Fruit fly (Drosophila melanogaster) whole organism, embryonic: ENCODE measurements around the gene inc.

ENCODE experiments used
- Ada2b ChIP-seq: fragments of 200-800 bp; sonication (Bioruptor generic); IDR thresholded peaks from 2 replicates; pipeline ENCODE4 v1.3.6; 2022; ENCODE audit warnings: missing biosample characterization, missing genetic modification characterization
- B-H2 ChIP-seq: fragments of 200-800 bp; sonication (Bioruptor generic); optimal IDR thresholded peaks from 2 replicates; lab custom pipeline; 2018; ENCODE audit warnings: missing biosample characterization, mild to moderate bottlenecking, missing genetic modification characterization
- Bgb ChIP-seq: fragments of 200-800 bp; sonication (Bioruptor generic); IDR thresholded peaks from 2 replicates; pipeline ENCODE4 v1.3.6; 2022; ENCODE audit warnings: missing biosample characterization, missing genetic modification characterization; ENCODE audit not compliant: partially characterized antibody
- CG11247 ChIP-seq: fragments of 200-800 bp; sonication (Bioruptor generic); IDR thresholded peaks from 2 replicates; pipeline ENCODE4 v1.3.6; 2022; ENCODE audit warnings: missing biosample characterization, missing genetic modification characterization
- CG11696 ChIP-seq: fragments of 200-800 bp; sonication (Bioruptor generic); IDR thresholded peaks from 2 replicates; pipeline ENCODE4 v1.3.6; 2022; ENCODE audit warnings: missing biosample characterization, missing genetic modification characterization
- CG12155 ChIP-seq: fragments of 200-800 bp; sonication (Bioruptor generic); optimal IDR thresholded peaks from 3 replicates; lab custom pipeline; 2016; ENCODE audit warnings: missing biosample characterization, missing genetic modification characterization
- CG15479 ChIP-seq: fragments of 200-800 bp; sonication (Bioruptor generic); optimal IDR thresholded peaks from 3 replicates; lab custom pipeline; 2019; ENCODE audit warnings: missing biosample characterization, mild to moderate bottlenecking, missing genetic modification characterization, moderate library complexity
- CG16779 ChIP-seq: fragments of 200-800 bp; sonication (Bioruptor generic); IDR thresholded peaks from 2 replicates; pipeline ENCODE4 v1.3.6; 2022; ENCODE audit warnings: missing biosample characterization, missing genetic modification characterization
- CG16813 ChIP-seq: fragments of 200-800 bp; sonication (Bioruptor generic); IDR thresholded peaks from 3 replicates; pipeline ENCODE4 v1.3.6; 2022; ENCODE audit warnings: missing biosample characterization, missing genetic modification characterization; ENCODE audit not compliant: partially characterized antibody
- CG17186 ChIP-seq: fragments of 200-800 bp; sonication (Bioruptor generic); optimal IDR thresholded peaks from 3 replicates; lab custom pipeline; 2017; ENCODE audit warnings: missing biosample characterization, missing genetic modification reagents, missing genetic modification characterization
- CG18262 ChIP-seq: fragments of 200-800 bp; optimal IDR thresholded peaks from 3 replicates; lab custom pipeline; 2019; ENCODE audit warnings: missing biosample characterization, mild to moderate bottlenecking, missing genetic modification characterization, moderate library complexity
- CG18619 ChIP-seq: fragments of 200-800 bp; sonication (Bioruptor generic); optimal IDR thresholded peaks from 3 replicates; lab custom pipeline; 2017; ENCODE audit warnings: missing biosample characterization, mild to moderate bottlenecking, missing genetic modification characterization
- CG2875 ChIP-seq: fragments of 200-800 bp; sonication (Bioruptor generic); optimal IDR thresholded peaks from 2 replicates; lab custom pipeline; 2017; ENCODE audit warnings: missing biosample characterization, mild to moderate bottlenecking, missing genetic modification characterization, missing genetic modification reagents
- CG32767 ChIP-seq: fragments of 200-800 bp; sonication (Bioruptor generic); IDR thresholded peaks from 2 replicates; pipeline ENCODE4 v1.3.6; 2022; ENCODE audit warnings: missing biosample characterization, missing genetic modification characterization
- CG3726 ChIP-seq: fragments of 200-800 bp; sonication (Bioruptor generic); IDR thresholded peaks from 3 replicates; pipeline ENCODE4, ENCODE4 v1.3.6; 2022; ENCODE audit warnings: missing biosample characterization, missing genetic modification characterization
- CG4820 ChIP-seq: fragments of 200-800 bp; sonication (Bioruptor generic); optimal IDR thresholded peaks from 3 replicates; lab custom pipeline; 2016; ENCODE audit warnings: missing biosample characterization, missing genetic modification characterization
- CG5953 ChIP-seq: fragments of 200-800 bp; sonication (Bioruptor generic); IDR thresholded peaks from 2 replicates; pipeline ENCODE4 v1.3.6; 2022; ENCODE audit warnings: missing biosample characterization, missing genetic modification characterization
- CG6813 ChIP-seq: fragments of 200-800 bp; sonication (Bioruptor generic); optimal IDR thresholded peaks from 2 replicates; lab custom pipeline; 2017; ENCODE audit warnings: missing biosample characterization, missing genetic modification characterization, mild to moderate bottlenecking, moderate library complexity, missing genetic modification reagents
- CG8478 ChIP-seq: fragments of >200 bp; optimal IDR thresholded peaks from 2 replicates; lab custom pipeline; 2018
- CG8944 ChIP-seq: fragments of 200-800 bp; sonication (Bioruptor generic); optimal IDR thresholded peaks from 3 replicates; lab custom pipeline; 2016; ENCODE audit warnings: missing biosample characterization, missing genetic modification characterization
- CG9215 ChIP-seq: fragments of 200-800 bp; sonication (Bioruptor generic); IDR thresholded peaks from 2 replicates; pipeline ENCODE4 v1.3.6; 2022; ENCODE audit warnings: missing biosample characterization, missing genetic modification characterization
- E2f1 ChIP-seq: fragments of 200-800 bp; sonication (Bioruptor generic); IDR thresholded peaks from 2 replicates; pipeline ENCODE4 v1.3.6; 2022; ENCODE audit warnings: missing biosample characterization, missing genetic modification characterization
- HLH54F ChIP-seq: fragments of 200-800 bp; sonication (Bioruptor generic); optimal IDR thresholded peaks from 3 replicates; lab custom pipeline; 2016; ENCODE audit warnings: missing biosample characterization, missing genetic modification characterization
- Hey ChIP-seq: fragments of 200-800 bp; sonication (Bioruptor generic); optimal IDR thresholded peaks from 3 replicates; lab custom pipeline; 2018; ENCODE audit warnings: missing biosample characterization, mild to moderate bottlenecking, missing genetic modification characterization
- Hr78 ChIP-seq, 2 experiments: fragments of 200-800 bp in 1 of 2; fragments of >200 bp in 1 of 2; sonication (Bioruptor generic) in 1 of 2; optimal IDR thresholded peaks; 2 replicates each; lab custom pipeline; 2017 to 2019; ENCODE audit warnings: missing biosample characterization in 2 of 2, missing genetic modification characterization in 2 of 2, mild to moderate bottlenecking in 1 of 2, moderate library complexity in 1 of 2
- NC2β ChIP-seq: fragments of 200-800 bp; sonication (Bioruptor generic); optimal IDR thresholded peaks from 2 replicates; lab custom pipeline; 2016; ENCODE audit warnings: missing biosample characterization, missing genetic modification characterization
- Rx ChIP-seq: fragments of 200-800 bp; sonication (Bioruptor generic); IDR thresholded peaks from 2 replicates; pipeline ENCODE4 v1.3.6; 2022; ENCODE audit warnings: missing biosample characterization, missing genetic modification characterization
- Xbp1 ChIP-seq: fragments of 200-800 bp; sonication (Bioruptor generic); optimal IDR thresholded peaks from 3 replicates; lab custom pipeline; 2016; ENCODE audit warnings: missing biosample characterization, mild to moderate bottlenecking, missing genetic modification characterization
- crc ChIP-seq: fragments of 200-800 bp; sonication (Bioruptor generic); optimal IDR thresholded peaks from 2 replicates; lab custom pipeline; 2016; ENCODE audit warnings: missing biosample characterization, missing genetic modification characterization
- crol ChIP-seq: fragments of 200-800 bp; sonication (Bioruptor generic); IDR thresholded peaks from 2 replicates; pipeline ENCODE4 v1.3.6; 2022; ENCODE audit warnings: missing biosample characterization, missing genetic modification characterization
- en ChIP-seq: fragments of 200-800 bp; sonication (Bioruptor generic); optimal IDR thresholded peaks from 2 replicates; lab custom pipeline; 2016; ENCODE audit warnings: missing biosample characterization, missing genetic modification characterization
- exex ChIP-seq: fragments of 200-800 bp; sonication (Bioruptor generic); optimal IDR thresholded peaks from 4 replicates; lab custom pipeline; 2018; ENCODE audit warnings: missing biosample characterization, mild to moderate bottlenecking, missing genetic modification characterization, moderate library complexity
- fru ChIP-seq: fragments of >200 bp; optimal IDR thresholded peaks from 2 replicates; lab custom pipeline; 2017
- gce ChIP-seq: fragments of 200-800 bp; sonication (Bioruptor generic); IDR thresholded peaks from 3 replicates; pipeline ENCODE4 v1.3.6; 2022; ENCODE audit warnings: missing biosample characterization, missing genetic modification characterization
- gsb ChIP-seq: fragments of 200-800 bp; sonication (Bioruptor generic); IDR thresholded peaks from 2 replicates; pipeline ENCODE4 v1.3.6; 2022; ENCODE audit warnings: missing biosample characterization, missing genetic modification characterization
- gsb-n ChIP-seq: fragments of 200-800 bp; sonication (Bioruptor generic); optimal IDR thresholded peaks from 3 replicates; lab custom pipeline; 2018; ENCODE audit warnings: missing biosample characterization, mild to moderate bottlenecking, missing genetic modification characterization
- hbn ChIP-seq: fragments of 200-800 bp; sonication (Bioruptor generic); IDR thresholded peaks from 2 replicates; pipeline ENCODE4 v1.3.6; 2022; ENCODE audit warnings: missing biosample characterization, missing genetic modification characterization; ENCODE audit not compliant: partially characterized antibody
- ken ChIP-seq: fragments of 200-800 bp; sonication (Bioruptor generic); IDR thresholded peaks from 3 replicates; pipeline ENCODE4 v1.3.6; 2022; ENCODE audit warnings: missing biosample characterization, missing genetic modification characterization
- p53 ChIP-seq: fragments of 200-800 bp; sonication (Bioruptor generic); optimal IDR thresholded peaks from 2 replicates; lab custom pipeline; 2016; ENCODE audit warnings: missing biosample characterization, missing genetic modification characterization
- pros ChIP-seq: fragments of 200-800 bp; sonication (Bioruptor generic); optimal IDR thresholded peaks from 3 replicates; lab custom pipeline; 2019; ENCODE audit warnings: missing biosample characterization, mild to moderate bottlenecking, missing genetic modification characterization, moderate library complexity
- pum ChIP-seq: fragments of 200-800 bp; sonication (Bioruptor generic); optimal IDR thresholded peaks from 2 replicates; lab custom pipeline; 2016; ENCODE audit warnings: missing biosample characterization, missing genetic modification characterization
- sisA ChIP-seq: fragments of 200-800 bp; sonication (Bioruptor generic); IDR thresholded peaks from 2 replicates; pipeline ENCODE4 v1.3.6; 2022; ENCODE audit warnings: missing biosample characterization, missing genetic modification characterization
- slbo ChIP-seq: fragments of 200-800 bp; sonication (Bioruptor generic); IDR thresholded peaks from 2 replicates; pipeline ENCODE4 v1.3.6; 2022; ENCODE audit warnings: missing biosample characterization, missing genetic modification characterization
- slp2 ChIP-seq: fragments of 200-800 bp; sonication (Bioruptor generic); optimal IDR thresholded peaks from 2 replicates; lab custom pipeline; 2016; ENCODE audit warnings: missing biosample characterization, missing genetic modification characterization
- sna ChIP-seq: fragments of 200-800 bp; sonication (Bioruptor generic); IDR thresholded peaks from 2 replicates; pipeline ENCODE4 v1.3.6; 2022; ENCODE audit warnings: missing biosample characterization, missing genetic modification characterization; ENCODE audit not compliant: partially characterized antibody
- stwl ChIP-seq: fragments of 200-800 bp; sonication (Bioruptor generic); optimal IDR thresholded peaks from 3 replicates; lab custom pipeline; 2018; ENCODE audit warnings: missing biosample characterization, mild to moderate bottlenecking, missing genetic modification characterization, moderate library complexity
- tap ChIP-seq: fragments of 200-800 bp; optimal IDR thresholded peaks from 3 replicates; lab custom pipeline; 2019; ENCODE audit warnings: missing biosample characterization, mild to moderate bottlenecking, missing genetic modification characterization, moderate library complexity
- tgo ChIP-seq: fragments of 200-800 bp; sonication (Bioruptor generic); IDR thresholded peaks from 3 replicates; pipeline ENCODE4 v1.3.6; 2022; ENCODE audit warnings: missing biosample characterization, missing genetic modification characterization
- ttk ChIP-seq: fragments of 200-800 bp; sonication (Bioruptor generic); IDR thresholded peaks from 2 replicates; pipeline ENCODE4 v2.1.2; 2022; ENCODE audit warnings: missing biosample characterization, missing genetic modification characterization
- unc-4 ChIP-seq: fragments of 200-800 bp; sonication (Bioruptor generic); IDR thresholded peaks from 2 replicates; pipeline ENCODE4 v1.3.6; 2022; ENCODE audit warnings: missing biosample characterization, missing genetic modification characterization; ENCODE audit not compliant: partially characterized antibody
- zen2 ChIP-seq: fragments of 200-800 bp; sonication (Bioruptor generic); IDR thresholded peaks from 3 replicates; pipeline ENCODE4 v1.3.6; 2022; ENCODE audit warnings: missing biosample characterization, missing genetic modification characterization; ENCODE audit not compliant: partially characterized antibody

The inc gene

dm6 chrX:1470562-1470961 lies 12.7 kb upstream of the inc start, which contains the start of gene pck:
pck (plus strand) TSS chrX:1470666.
- no peak for TF ChIP-seq CG15479 (GFP tag; lab: Kevin White, UChicago)
- TF ChIP-seq CG32767: peak; percentile 65
- no peak for TF ChIP-seq pros (GFP tag; lab: Kevin White, UChicago)
- TF ChIP-seq CG12155 (GFP tag; lab: Kevin White, UChicago): peak; percentile 69
- peak; percentile 7 for TF ChIP-seq en (GFP tag; lab: Kevin White, UChicago)
- peak; percentile 37 for TF ChIP-seq crc (GFP tag; lab: Kevin White, UChicago)
- TF ChIP-seq B-H2 (GFP tag; lab: Kevin White, UChicago): no peak
- no peak for TF ChIP-seq gsb (GFP tag; lab: Robert Waterston, UW)
- TF ChIP-seq CG2875 (GFP tag; lab: Kevin White, UChicago): peak; percentile 28
- peak; percentile 53 for TF ChIP-seq HLH54F (GFP tag; lab: Kevin White, UChicago)
- no peak for TF ChIP-seq CG16779 (GFP tag; lab: Robert Waterston, UW)
- TF ChIP-seq tgo: peak; percentile 67
- peak; percentile 70 for TF ChIP-seq slbo (GFP tag; lab: Robert Waterston, UW)
- TF ChIP-seq hbn (GFP tag; lab: Robert Waterston, UW): peak; percentile 41; the same call in 1 of the 2 replicates
- TF ChIP-seq CG9215 (GFP tag; lab: Robert Waterston, UW): peak; percentile 52
- TF ChIP-seq fru (lab: Kevin White, UChicago): no peak
- no peak for TF ChIP-seq Hr78 (GFP tag; optimal IDR thresholded peaks at IDR 0.05; lab: Kevin White, UChicago)
- no peak for TF ChIP-seq p53
- TF ChIP-seq CG8944 (GFP tag; lab: Kevin White, UChicago): peak; percentile 48
- TF ChIP-seq Ada2b (GFP tag; lab: Robert Waterston, UW): peak; percentile 43; the same call in 1 of the 2 replicates
- peak; percentile 60 for TF ChIP-seq unc-4
- TF ChIP-seq CG3726 (GFP tag; lab: Robert Waterston, UW): 0 out of 3 replicates have a peak, but pooled peaks have one; percentile 25
- TF ChIP-seq CG17186 (GFP tag; lab: Kevin White, UChicago): peak; percentile 78
- peak; percentile 54; the same call in 1 of the 2 replicates for TF ChIP-seq CG5953 (GFP tag; lab: Robert Waterston, UW)
- TF ChIP-seq CG6813: peak; percentile 13
- TF ChIP-seq ken (GFP tag; lab: Robert Waterston, UW): peak; percentile 73
- TF ChIP-seq gsb-n (tag; lab: Kevin White, UChicago): no peak
- peak; percentile 49; the same call in 1 of the 2 replicates for TF ChIP-seq sna (GFP tag; lab: Robert Waterston, UW)
- TF ChIP-seq Bgb (GFP tag; lab: Robert Waterston, UW): no peak; the same call in 1 of the 2 replicates
- peak; percentile 64 for TF ChIP-seq CG4820
- peak; percentile 55 for TF ChIP-seq ttk
- no peak for TF ChIP-seq Hey (tag; lab: Kevin White, UChicago)
- peak; percentile 22; the same call in 1 of the 2 replicates for TF ChIP-seq CG11696
- TF ChIP-seq Rx (GFP tag; lab: Robert Waterston, UW): peak; percentile 50; the same call in 1 of the 2 replicates
- TF ChIP-seq slp2 (GFP tag; lab: Kevin White, UChicago): peak; percentile 36
- no peak for TF ChIP-seq gce (GFP tag; lab: Robert Waterston, UW)
- peak; percentile 71 for TF ChIP-seq NC2β (GFP tag; lab: Kevin White, UChicago)
- 0 out of 2 replicates have a peak, but pooled peaks have one; percentile 42 for TF ChIP-seq CG11247 (GFP tag; lab: Robert Waterston, UW)
- TF ChIP-seq pum: peak; percentile 65
- no peak; the same call in 2 of the 3 replicates for TF ChIP-seq zen2
- TF ChIP-seq CG8478 (lab: Kevin White, UChicago): no peak
- no peak for TF ChIP-seq tap
- TF ChIP-seq Xbp1 (GFP tag; lab: Kevin White, UChicago): peak; percentile 69
- TF ChIP-seq CG16813 (GFP tag; lab: Robert Waterston, UW): peak; percentile 50; the same call in 1 of the 3 replicates
- TF ChIP-seq crol (GFP tag; lab: Robert Waterston, UW): no peak
- peak; percentile 42 for TF ChIP-seq stwl (tag; lab: Kevin White, UChicago)
- TF ChIP-seq exex: no peak
- TF ChIP-seq CG18262 (tag; lab: Kevin White, UChicago): peak; percentile 55
- peak; percentile 9 for TF ChIP-seq CG18619
- TF ChIP-seq E2f1 (GFP tag; lab: Robert Waterston, UW): peak; percentile 70
- peak; percentile 70 for TF ChIP-seq sisA (GFP tag; lab: Robert Waterston, UW)
